ENCODE assay signal across 2 worm cellular contexts in the genomic region with DNA sequence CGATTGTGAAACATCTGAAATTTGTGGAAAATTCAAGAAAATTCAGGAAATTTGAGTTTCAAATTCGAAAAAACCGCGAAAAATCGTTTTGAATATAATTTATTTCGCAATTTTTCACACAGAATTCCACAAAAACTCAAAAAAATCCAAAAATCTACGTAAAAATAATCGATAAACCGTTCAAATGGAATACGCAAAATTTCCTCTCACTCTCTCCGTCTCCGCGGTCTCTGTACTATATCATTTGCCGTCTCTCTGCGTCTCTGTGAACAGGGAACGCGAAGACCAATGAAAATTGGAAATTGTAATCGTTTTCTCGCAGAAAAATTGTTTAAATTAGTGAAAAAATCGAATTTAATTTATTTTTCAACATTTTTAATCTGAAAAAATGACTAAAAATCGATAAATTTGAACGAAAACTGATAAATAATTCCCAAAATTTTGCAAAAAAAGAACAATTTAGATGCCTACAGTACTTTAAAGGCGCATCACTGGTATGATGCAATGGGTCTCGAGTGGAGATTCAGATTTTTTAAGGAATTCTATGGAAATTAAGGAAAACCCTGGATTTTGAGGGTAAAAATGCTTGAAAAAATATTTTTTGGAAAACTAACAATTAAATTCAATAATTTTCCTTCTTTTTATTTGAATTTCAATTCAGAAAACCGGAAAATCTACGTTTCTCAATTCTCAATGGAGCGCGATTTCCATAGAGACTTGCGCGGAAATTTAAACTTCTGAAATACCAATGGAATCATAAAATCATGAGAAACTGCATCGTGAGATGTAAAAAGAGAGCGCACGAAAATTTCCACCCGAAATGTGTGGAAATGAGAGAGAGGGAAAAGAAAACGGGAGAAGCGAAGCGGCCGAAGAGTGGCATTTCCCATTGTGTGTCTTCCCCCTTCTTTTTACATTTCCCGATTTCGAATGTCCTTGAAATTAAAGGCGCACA.
A peak's percentile ranks its signal among the peaks of the same experiment; 100 is the strongest.
TF ChIP-seq lines count a peak whose summit lies in the region.

A gene (minus strand): TSS at position 14 of the 955 bp plus-strand sequence.
A gene (plus strand): TSS at position 720 of the 955 bp plus-strand sequence.

TF ChIP-seq in whole organism, L2 larva, 48 proteins besides CTCF, POLR2A, EP300 and RAD21 (continued from another document):
- TF ChIP-seq sma-9 (GFP tag; optimal IDR thresholded peaks at IDR 0.05; lab: Kevin White, UChicago) = no peak
- TF ChIP-seq sma-9 (tag; optimal IDR thresholded peaks at IDR 0.05; lab: Kevin White, UChicago) = no peak
- TF ChIP-seq F13H6.1 (tag; optimal IDR thresholded peaks at IDR 0.05; lab: Kevin White, UChicago) = no peak
- TF ChIP-seq nhr-25 (tag; optimal IDR thresholded peaks at IDR 0.05; lab: Kevin White, UChicago) = no peak
- no peak for TF ChIP-seq nhr-12 (tag; optimal IDR thresholded peaks at IDR 0.05; lab: Kevin White, UChicago)
- no peak for TF ChIP-seq unc-39 (tag; optimal IDR thresholded peaks at IDR 0.05; lab: Kevin White, UChicago)
- no peak for TF ChIP-seq nhr-10 (tag; optimal IDR thresholded peaks at IDR 0.05; lab: Kevin White, UChicago)
- no peak for TF ChIP-seq nhr-237 (tag; optimal IDR thresholded peaks at IDR 0.05; lab: Kevin White, UChicago)
- TF ChIP-seq ZK546.5 (tag; optimal IDR thresholded peaks at IDR 0.05; lab: Kevin White, UChicago) = no peak
- TF ChIP-seq elt-3 (tag; optimal IDR thresholded peaks at IDR 0.05; lab: Kevin White, UChicago) = no peak

TF ChIP-seq in whole organism, L3 larva, 47 proteins besides CTCF, POLR2A, EP300 and RAD21 (continued from another document):
- TF ChIP-seq nhr-237 (tag; optimal IDR thresholded peaks at IDR 0.05; lab: Kevin White, UChicago) (no peak), ama-1 (optimal IDR thresholded peaks at IDR 0.05; lab: Kevin White, UChicago) (no peak), ceh-9 (tag; optimal IDR thresholded peaks at IDR 0.05; lab: Kevin White, UChicago) (no peak), mdl-1 (tag; optimal IDR thresholded peaks at IDR 0.05; lab: Kevin White, UChicago) (no peak), nhr-67 (tag; optimal IDR thresholded peaks at IDR 0.05; lab: Kevin White, UChicago) (no peak), nhr-23 (tag; optimal IDR thresholded peaks at IDR 0.05; lab: Kevin White, UChicago) (peak; percentile 0), mml-1 (tag; optimal IDR thresholded peaks at IDR 0.05; lab: Kevin White, UChicago) (no peak), nfya-1 (tag; optimal IDR thresholded peaks at IDR 0.05; lab: Kevin White, UChicago; ENCODE audit: insufficient read depth) (peak; percentile 46), R02D3.7 (tag; optimal IDR thresholded peaks at IDR 0.05; lab: Kevin White, UChicago) (no peak), nhr-12 (tag; optimal IDR thresholded peaks at IDR 0.05; lab: Kevin White, UChicago) (no peak), unc-39 (tag; optimal IDR thresholded peaks at IDR 0.05; lab: Kevin White, UChicago) (no peak), lin-15B (tag; optimal IDR thresholded peaks at IDR 0.05; lab: Kevin White, UChicago) (peak; percentile 81), ceh-82 (tag; optimal IDR thresholded peaks at IDR 0.05; lab: Kevin White, UChicago) (no peak), nhr-11 (tag; optimal IDR thresholded peaks at IDR 0.05; lab: Kevin White, UChicago) (no peak), elt-3 (tag; optimal IDR thresholded peaks at IDR 0.05; lab: Kevin White, UChicago) (no peak), ZK546.5 (tag; optimal IDR thresholded peaks at IDR 0.05; lab: Kevin White, UChicago) (no peak), skn-1 (tag; optimal IDR thresholded peaks at IDR 0.05; lab: Kevin White, UChicago) (no peak), fkh-2 (tag; optimal IDR thresholded peaks at IDR 0.05; lab: Kevin White, UChicago) (no peak)
TF ChIP-seq in whole organism, L3 larva: peak in this region for 9.
